Fruit fly (Drosophila melanogaster): Measurements from ENCODE around the gene CG43083.

The CG43083 gene

DNA sequence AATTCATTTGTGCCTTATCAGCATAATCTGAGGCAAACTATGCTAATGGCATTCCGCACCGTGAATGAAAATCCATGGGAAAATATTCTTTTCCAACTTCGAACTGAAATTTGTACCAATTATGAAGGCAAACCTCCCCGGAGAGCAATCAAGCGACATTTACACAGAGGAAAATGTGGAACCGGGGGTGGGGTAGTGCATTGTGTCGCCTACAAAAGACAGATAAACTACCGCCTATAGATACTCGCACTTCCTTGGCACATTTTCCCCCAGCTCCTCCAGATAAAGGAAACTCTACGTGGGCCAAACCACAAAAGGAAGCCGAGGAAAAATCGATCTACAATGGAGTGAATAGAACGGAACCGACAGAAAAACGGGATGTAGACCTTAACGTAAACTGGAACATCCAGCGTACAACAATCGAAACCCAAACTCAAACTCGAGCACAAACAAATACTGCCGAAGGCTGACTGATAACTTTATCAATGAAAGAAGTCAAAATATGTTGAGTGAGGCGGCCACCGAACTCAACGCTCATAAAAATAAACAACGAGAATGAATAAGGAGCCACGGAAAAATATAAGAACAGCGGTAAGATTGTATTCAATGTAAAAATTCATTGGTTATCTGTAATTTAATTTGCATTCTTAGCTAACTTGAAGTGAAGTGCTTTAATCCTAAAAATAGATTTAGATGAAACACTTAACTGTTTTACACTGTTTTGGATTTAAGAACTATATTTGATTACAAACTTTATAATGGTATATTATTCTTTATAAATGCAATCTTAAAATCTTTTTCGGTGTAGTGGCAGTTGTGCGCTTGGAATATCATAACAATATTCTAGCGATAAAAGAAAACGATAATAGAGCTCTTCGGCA, 42.6 kb downstream of the CG43083 start (continued):
- TF ChIP-seq CG17829 (tag; optimal IDR thresholded peaks at IDR 0.05) (peak; percentile 72), trem (tag; optimal IDR thresholded peaks at IDR 0.05) (peak; percentile 65), vfl (GFP tag; optimal IDR thresholded peaks at IDR 0.05) (no peak), CG12769 (tag; optimal IDR thresholded peaks at IDR 0.05) (no peak), nerfin-1 (tag; optimal IDR thresholded peaks at IDR 0.05) (peak; percentile 40), z (GFP tag; IDR thresholded peaks at IDR 0.05) (peak; percentile 52; the same call in 2 of the 3 replicates), fd96Cb (tag; optimal IDR thresholded peaks at IDR 0.05) (peak; percentile 77), CG31441 (GFP tag; IDR thresholded peaks at IDR 0.05) (peak; percentile 71), CG14667 (GFP tag; IDR thresholded peaks at IDR 0.05) (no peak), D19A (tag; optimal IDR thresholded peaks at IDR 0.05) (peak; percentile 24), CG17385 (GFP tag; optimal IDR thresholded peaks at IDR 0.05) (peak; percentile 8), Taf1 (GFP tag; IDR thresholded peaks at IDR 0.05) (no peak)

DNA sequence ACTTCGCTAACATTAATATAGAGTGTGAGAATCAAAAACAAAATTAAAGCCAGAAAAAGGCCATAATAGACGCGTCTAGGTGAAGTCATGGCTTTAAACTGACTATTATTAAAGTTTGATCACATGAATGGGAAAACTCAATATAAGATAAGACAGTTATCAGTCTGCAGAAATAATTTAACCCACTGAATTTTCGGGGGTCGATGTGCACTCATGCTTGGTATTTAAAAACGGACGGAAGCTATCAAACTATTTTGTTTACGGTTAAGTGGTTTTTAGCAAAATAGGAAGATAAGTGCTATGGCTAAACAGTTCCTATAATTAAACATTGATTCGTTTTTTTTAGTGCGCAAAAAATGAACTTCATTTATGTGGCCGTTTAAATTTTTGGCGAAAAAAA, 43.6 kb downstream of the CG43083 start, which contains the start of gene CG34451:
TSS of gene CG34451 (minus strand) at position 101 of the 400 bp plus-strand sequence.
- TF ChIP-seq B-H2 (GFP tag; optimal IDR thresholded peaks at IDR 0.05) (no peak), ftz-f1 (GFP tag; optimal IDR thresholded peaks at IDR 0.05) (no peak), luna (GFP tag; optimal IDR thresholded peaks at IDR 0.05) (no peak), salm (tag; optimal IDR thresholded peaks at IDR 0.05) (no peak), peb (GFP tag; IDR thresholded peaks at IDR 0.05) (no peak), sens (GFP tag) (peak; percentile 11), Chrac-16 (GFP tag; optimal IDR thresholded peaks at IDR 0.05) (no peak), crp (GFP tag; optimal IDR thresholded peaks at IDR 0.05) (no peak), CG10654 (GFP tag; optimal IDR thresholded peaks at IDR 0.05) (no peak), Rfx (GFP tag; IDR thresholded peaks at IDR 0.05) (no peak), Ptx1 (GFP tag; IDR thresholded peaks at IDR 0.05) (no peak), row (GFP tag; IDR thresholded peaks at IDR 0.05) (0 out of 3 replicates have a peak, but pooled peaks have one; percentile 6), stwl (tag; optimal IDR thresholded peaks at IDR 0.05) (no peak)

DNA sequence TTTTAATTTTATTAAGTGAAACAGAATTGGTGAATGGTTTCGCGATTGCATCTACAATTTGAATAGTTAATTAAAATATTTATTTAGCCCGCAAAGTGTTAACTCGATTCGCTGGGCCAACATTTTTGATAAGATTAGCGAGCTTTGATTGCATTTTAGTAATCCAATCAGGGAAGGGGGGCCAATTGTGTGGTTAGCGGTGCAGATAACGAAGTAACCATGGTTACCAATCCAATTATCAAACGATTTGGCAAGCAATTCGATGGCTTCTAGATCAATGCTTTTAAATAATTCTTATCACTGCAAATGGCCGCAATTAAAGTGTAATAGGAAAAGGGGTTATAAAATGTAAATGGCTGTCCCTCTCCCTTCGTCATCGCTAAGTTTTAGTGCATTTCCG, 44.0 kb downstream of the CG43083 start:
- TF ChIP-seq Vsx1 (GFP tag; optimal IDR thresholded peaks at IDR 0.05) = peak; percentile 34
- peak; percentile 35 for TF ChIP-seq sug (tag; optimal IDR thresholded peaks at IDR 0.05)
- 0 out of 2 replicates have a peak, but pooled peaks have one; percentile 33 for TF ChIP-seq GATAe (GFP tag; conservative IDR thresholded peaks at IDR 0.05)
- TF ChIP-seq CG11696 (GFP tag; IDR thresholded peaks at IDR 0.05) = no peak
- TF ChIP-seq CG8388 (GFP tag; optimal IDR thresholded peaks at IDR 0.05) = no peak
- TF ChIP-seq mirr (GFP tag; optimal IDR thresholded peaks at IDR 0.05) = peak; percentile 89
- TF ChIP-seq chn (GFP tag; optimal IDR thresholded peaks at IDR 0.05) = no peak
- TF ChIP-seq Rfx (GFP tag; IDR thresholded peaks at IDR 0.05) = peak; percentile 54; the same call in 1 of the 2 replicates
- TF ChIP-seq Usf (GFP tag; optimal IDR thresholded peaks at IDR 0.05) = no peak
- TF ChIP-seq exex (tag; optimal IDR thresholded peaks at IDR 0.05) = peak; percentile 97
